Fruit fly (Drosophila melanogaster) whole organism, embryonic: ENCODE measurements around the gene betaGlu.

Experiments
- Aef1 ChIP-seq: fragments of 200-800 bp; sonication (Bioruptor generic); IDR thresholded peaks from 3 replicates; pipeline ENCODE4 v1.3.6; 2022; ENCODE audit warnings: missing biosample characterization, missing genetic modification characterization
- CG11695 ChIP-seq: fragments of 200-800 bp; sonication (Bioruptor generic); IDR thresholded peaks from 3 replicates; pipeline ENCODE4 v1.3.6; 2022; ENCODE audit warnings: missing biosample characterization, missing genetic modification characterization
- CG12236 ChIP-seq: fragments of 200-800 bp; sonication (Bioruptor generic); optimal IDR thresholded peaks from 2 replicates; lab custom pipeline; 2016; ENCODE audit warnings: missing biosample characterization, missing genetic modification characterization
- CG12299 ChIP-seq: fragments of 200-800 bp; sonication (Bioruptor generic); optimal IDR thresholded peaks from 2 replicates; lab custom pipeline; 2018; ENCODE audit warnings: missing biosample characterization, mild to moderate bottlenecking, missing genetic modification characterization
- CG15011 ChIP-seq: fragments of 200-800 bp; sonication (Bioruptor generic); optimal IDR thresholded peaks from 3 replicates; lab custom pipeline; 2018; ENCODE audit warnings: missing biosample characterization, mild to moderate bottlenecking, missing genetic modification characterization
- CG1602 ChIP-seq: fragments of 200-800 bp; sonication (Bioruptor generic); optimal IDR thresholded peaks from 3 replicates; lab custom pipeline; 2016; ENCODE audit warnings: missing biosample characterization, missing genetic modification characterization
- CG17385 ChIP-seq: fragments of 200-800 bp; sonication (Bioruptor generic); optimal IDR thresholded peaks from 3 replicates; lab custom pipeline; 2018; ENCODE audit warnings: missing biosample characterization, mild to moderate bottlenecking, missing genetic modification characterization
- CG2199 ChIP-seq: fragments of 200-800 bp; sonication (Bioruptor generic); IDR thresholded peaks from 3 replicates; pipeline ENCODE4 v1.3.6; 2022; ENCODE audit warnings: missing biosample characterization, missing genetic modification characterization
- CG3281 ChIP-seq: fragments of 200-800 bp; sonication (Bioruptor generic); optimal IDR thresholded peaks from 3 replicates; lab custom pipeline; 2017; ENCODE audit warnings: missing biosample characterization, mild to moderate bottlenecking, missing genetic modification characterization
- CG33213 ChIP-seq: fragments of 200-800 bp; sonication (Bioruptor generic); optimal IDR thresholded peaks from 3 replicates; lab custom pipeline; 2016; ENCODE audit warnings: missing biosample characterization, missing genetic modification characterization
- CG4328 ChIP-seq: fragments of 200-800 bp; sonication (Bioruptor generic); optimal IDR thresholded peaks from 3 replicates; lab custom pipeline; 2017; ENCODE audit warnings: missing biosample characterization, missing genetic modification reagents, missing genetic modification characterization
- CG9437 ChIP-seq: fragments of 200-800 bp; sonication (Bioruptor generic); optimal IDR thresholded peaks from 2 replicates; lab custom pipeline; 2018; ENCODE audit warnings: missing biosample characterization, mild to moderate bottlenecking, missing genetic modification characterization
- D19B ChIP-seq: fragments of 200-800 bp; sonication (Bioruptor generic); optimal IDR thresholded peaks from 2 replicates; lab custom pipeline; 2017; ENCODE audit warnings: missing biosample characterization, mild to moderate bottlenecking, missing genetic modification characterization
- Dek ChIP-seq: fragments of 200-800 bp; sonication (Bioruptor generic); optimal IDR thresholded peaks from 3 replicates; lab custom pipeline; 2019; ENCODE audit warnings: missing biosample characterization, mild to moderate bottlenecking, missing genetic modification characterization, moderate library complexity
- Dfd ChIP-seq, 2 experiments: fragments of >200 bp; optimal IDR thresholded peaks; 2 replicates each; lab custom pipeline; 2017; ENCODE audit warnings: missing biosample characterization in 2 of 2, missing genetic modification characterization in 2 of 2
- Dip3 ChIP-seq: fragments of 200-800 bp; sonication (Bioruptor generic); optimal IDR thresholded peaks from 3 replicates; lab custom pipeline; 2016; ENCODE audit warnings: missing biosample characterization, missing genetic modification characterization
- Hmr ChIP-seq: fragments of 200-800 bp; sonication (Bioruptor generic); optimal IDR thresholded peaks from 3 replicates; lab custom pipeline; 2017; ENCODE audit warnings: mild to moderate bottlenecking, missing biosample characterization, missing genetic modification reagents, missing genetic modification characterization
- Hmx ChIP-seq: fragments of 200-800 bp; sonication (Bioruptor generic); optimal IDR thresholded peaks from 2 replicates; lab custom pipeline; 2016; ENCODE audit warnings: missing biosample characterization, missing genetic modification characterization
- Hr78 ChIP-seq, 2 experiments: fragments of 200-800 bp in 1 of 2; fragments of >200 bp in 1 of 2; sonication (Bioruptor generic) in 1 of 2; optimal IDR thresholded peaks; 2 replicates each; lab custom pipeline; 2017 to 2019; ENCODE audit warnings: missing biosample characterization in 2 of 2, missing genetic modification characterization in 2 of 2, mild to moderate bottlenecking in 1 of 2, moderate library complexity in 1 of 2
- Jarid2 ChIP-seq: fragments of 200-800 bp; sonication (Bioruptor generic); optimal IDR thresholded peaks from 3 replicates; lab custom pipeline; 2017; ENCODE audit warnings: mild to moderate bottlenecking, missing biosample characterization, missing genetic modification reagents, missing genetic modification characterization
- Mad ChIP-seq: fragments of 200-800 bp; sonication (Bioruptor generic); optimal IDR thresholded peaks from 2 replicates; lab custom pipeline; 2016; ENCODE audit warnings: missing biosample characterization, missing genetic modification characterization
- Med ChIP-seq: fragments of 200-800 bp; sonication (Bioruptor generic); peaks from one replicate; lab custom pipeline; 2016; ENCODE audit warnings: missing biosample characterization, missing genetic modification characterization, mild to moderate bottlenecking, inconsistent platforms, moderate library complexity
- Oli ChIP-seq: fragments of 200-800 bp; sonication (Bioruptor generic); optimal IDR thresholded peaks from 2 replicates; lab custom pipeline; 2018; ENCODE audit warnings: missing biosample characterization, mild to moderate bottlenecking, missing genetic modification characterization, moderate library complexity
- Side ChIP-seq: fragments of 200-800 bp; sonication (Bioruptor generic); optimal IDR thresholded peaks from 2 replicates; lab custom pipeline; 2016; ENCODE audit warnings: missing biosample characterization, missing genetic modification characterization
- Sox100B ChIP-seq: fragments of 200-800 bp; sonication (Bioruptor generic); optimal IDR thresholded peaks from 3 replicates; lab custom pipeline; 2018; ENCODE audit warnings: missing biosample characterization, mild to moderate bottlenecking, missing genetic modification characterization
- Ssrp ChIP-seq: fragments of 200-800 bp; sonication (Bioruptor generic); optimal IDR thresholded peaks from 2 replicates; lab custom pipeline; 2018; ENCODE audit warnings: missing biosample characterization, mild to moderate bottlenecking, missing genetic modification characterization, moderate library complexity
- ap ChIP-seq: fragments of 200-800 bp; sonication (Bioruptor generic); IDR thresholded peaks from 2 replicates; pipeline ENCODE4 v1.3.6; 2022; ENCODE audit warnings: missing biosample characterization, missing genetic modification characterization
- ems ChIP-seq: fragments of 200-800 bp; sonication (Bioruptor generic); optimal IDR thresholded peaks from 3 replicates; lab custom pipeline; 2016; ENCODE audit warnings: missing biosample characterization, missing genetic modification characterization
- exex ChIP-seq: fragments of 200-800 bp; sonication (Bioruptor generic); optimal IDR thresholded peaks from 4 replicates; lab custom pipeline; 2018; ENCODE audit warnings: missing biosample characterization, mild to moderate bottlenecking, missing genetic modification characterization, moderate library complexity
- gem ChIP-seq: fragments of 200-800 bp; sonication (Bioruptor generic); optimal IDR thresholded peaks from 2 replicates; lab custom pipeline; 2019; ENCODE audit warnings: missing biosample characterization, mild to moderate bottlenecking, missing genetic modification characterization, moderate library complexity
- grau ChIP-seq: fragments of 200-800 bp; optimal IDR thresholded peaks from 3 replicates; lab custom pipeline; 2019; ENCODE audit warnings: missing biosample characterization, mild to moderate bottlenecking, missing genetic modification characterization, moderate library complexity
- insv ChIP-seq, 2 experiments: fragments of 200-800 bp; sonication (Bioruptor generic); optimal IDR thresholded peaks; 3 replicates each; lab custom pipeline; 2016 to 2018; ENCODE audit warnings: missing biosample characterization in 2 of 2, missing genetic modification characterization in 2 of 2
- inv ChIP-seq: fragments of 200-800 bp; sonication (Bioruptor generic); IDR thresholded peaks from 2 replicates; pipeline ENCODE4 v1.3.6; 2022; ENCODE audit warnings: missing biosample characterization, missing genetic modification characterization; ENCODE audit not compliant: partially characterized antibody
- jing ChIP-seq: fragments of 200-800 bp; sonication (Bioruptor generic); optimal IDR thresholded peaks from 2 replicates; lab custom pipeline; 2018; ENCODE audit warnings: missing biosample characterization, mild to moderate bottlenecking, missing genetic modification characterization
- knrl ChIP-seq: fragments of 200-800 bp; sonication (Bioruptor generic); IDR thresholded peaks from 3 replicates; pipeline ENCODE4 v1.3.6; 2022; ENCODE audit warnings: missing biosample characterization, missing genetic modification characterization; ENCODE audit not compliant: partially characterized antibody
- nmo ChIP-seq: fragments of 200-800 bp; sonication (Bioruptor generic); optimal IDR thresholded peaks from 2 replicates; lab custom pipeline; 2018; ENCODE audit warnings: missing biosample characterization, mild to moderate bottlenecking, missing genetic modification characterization, moderate library complexity
- nom ChIP-seq: fragments of 200-800 bp; sonication (Bioruptor generic); optimal IDR thresholded peaks from 2 replicates; lab custom pipeline; 2017; ENCODE audit warnings: missing biosample characterization, missing genetic modification characterization, mild to moderate bottlenecking, moderate library complexity, missing genetic modification reagents
- otp ChIP-seq: fragments of 200-800 bp; sonication (Bioruptor generic); IDR thresholded peaks from 3 replicates; pipeline ENCODE4, ENCODE4 v1.3.6; 2022; ENCODE audit warnings: missing biosample characterization, missing genetic modification characterization
- pnt ChIP-seq: fragments of 200-800 bp; sonication (Bioruptor generic); optimal IDR thresholded peaks from 3 replicates; lab custom pipeline; 2016; ENCODE audit warnings: missing biosample characterization, missing genetic modification characterization
- ranshi ChIP-seq: fragments of 200-800 bp; sonication (Bioruptor generic); IDR thresholded peaks from 2 replicates; pipeline ENCODE4 v1.3.6; 2022; ENCODE audit warnings: missing biosample characterization, missing genetic modification characterization
- rib ChIP-seq: fragments of 200-800 bp; sonication (Bioruptor generic); IDR thresholded peaks from 2 replicates; pipeline ENCODE4 v1.3.6; 2022; ENCODE audit warnings: missing biosample characterization, missing genetic modification characterization
- scrt ChIP-seq: fragments of 200-800 bp; sonication (Bioruptor generic); optimal IDR thresholded peaks from 2 replicates; lab custom pipeline; 2018; ENCODE audit warnings: missing biosample characterization, mild to moderate bottlenecking, missing genetic modification characterization, moderate library complexity
- sd ChIP-seq: fragments of 200-800 bp; sonication (Bioruptor generic); optimal IDR thresholded peaks from 3 replicates; lab custom pipeline; 2018; ENCODE audit warnings: missing biosample characterization, mild to moderate bottlenecking, missing genetic modification characterization, moderate library complexity
- slou ChIP-seq: fragments of 200-800 bp; sonication (Bioruptor generic); optimal IDR thresholded peaks from 3 replicates; lab custom pipeline; 2016; ENCODE audit warnings: missing biosample characterization, missing genetic modification characterization
- stwl ChIP-seq: fragments of 200-800 bp; sonication (Bioruptor generic); optimal IDR thresholded peaks from 3 replicates; lab custom pipeline; 2018; ENCODE audit warnings: missing biosample characterization, mild to moderate bottlenecking, missing genetic modification characterization, moderate library complexity
- tin ChIP-seq: fragments of 200-800 bp; sonication (Bioruptor generic); optimal IDR thresholded peaks from 3 replicates; lab custom pipeline; 2016; ENCODE audit warnings: missing biosample characterization, missing genetic modification characterization
- twi ChIP-seq: fragments of 200-800 bp; optimal IDR thresholded peaks from 2 replicates; lab custom pipeline; 2019; ENCODE audit warnings: missing biosample characterization, mild to moderate bottlenecking, missing genetic modification characterization, moderate library complexity
- wdn ChIP-seq: fragments of 200-800 bp; sonication (Bioruptor generic); IDR thresholded peaks from 2 replicates; pipeline ENCODE4 v1.3.6; 2022; ENCODE audit warnings: missing biosample characterization, missing genetic modification characterization
- zf30C ChIP-seq: fragments of 200-800 bp; sonication (Bioruptor generic); optimal IDR thresholded peaks from 3 replicates; lab custom pipeline; 2018; ENCODE audit warnings: missing biosample characterization, mild to moderate bottlenecking, missing genetic modification characterization

betaGlu gene

dm6 chr3R:31812117-31812975, 40.7 kb upstream of the betaGlu start, which contains the start of the genes FeCH and RhoGAP100F (continued):
- TF ChIP-seq ranshi (GFP tag; lab: Robert Waterston, UW) (no peak), CG15011 (GFP tag; lab: Kevin White, UChicago) (no peak), Mad (GFP tag; lab: Kevin White, UChicago) (no peak), sd (tag; lab: Kevin White, UChicago) (no peak), CG2199 (no peak), inv (GFP tag; lab: Robert Waterston, UW) (no peak), CG1602 (GFP tag; lab: Kevin White, UChicago) (no peak), CG12299 (tag; lab: Kevin White, UChicago) (no peak), CG9437 (GFP tag; lab: Kevin White, UChicago) (peak; percentile 20), ap (no peak), nmo (no peak), stwl (tag; lab: Kevin White, UChicago) (peak; percentile 61), zf30C (no peak), Hmr (GFP tag; lab: Kevin White, UChicago) (no peak), grau (tag; lab: Kevin White, UChicago) (no peak), CG3281 (GFP tag; lab: Kevin White, UChicago) (no peak), slou (GFP tag; lab: Kevin White, UChicago) (no peak), nom (GFP tag; lab: Kevin White, UChicago) (no peak), CG33213 (GFP tag; lab: Kevin White, UChicago) (no peak), jing (GFP tag; lab: Kevin White, UChicago) (no peak), twi (tag; lab: Kevin White, UChicago) (no peak), CG12236 (no peak), scrt (GFP tag; lab: Kevin White, UChicago) (no peak), Dek (tag; lab: Kevin White, UChicago) (no peak), Med (GFP tag; lab: Kevin White, UChicago) (peak; percentile 13), exex (no peak), otp (no peak), Hr78 (GFP tag; optimal IDR thresholded peaks at IDR 0.05; lab: Kevin White, UChicago) (no peak), pnt (no peak), Dip3 (GFP tag; lab: Kevin White, UChicago) (no peak), Sox100B (GFP tag; lab: Kevin White, UChicago) (no peak), ems (no peak), Dfd (GFP tag; optimal IDR thresholded peaks at IDR 0.05; lab: Kevin White, UChicago) (no peak), Hmx (no peak), CG4328 (no peak), tin (GFP tag; lab: Kevin White, UChicago) (no peak), CG17385 (GFP tag; lab: Kevin White, UChicago) (no peak), rib (GFP tag; lab: Robert Waterston, UW) (no peak), Aef1 (GFP tag; lab: Robert Waterston, UW) (no peak), D19B (no peak), gem (tag; lab: Kevin White, UChicago) (no peak), Jarid2 (no peak), insv (GFP tag; optimal IDR thresholded peaks at IDR 0.05; lab: Kevin White, UChicago) (no peak), CG11695 (GFP tag; lab: Robert Waterston, UW) (no peak), knrl (GFP tag; lab: Robert Waterston, UW) (peak; percentile 40; the same call in 1 of the 3 replicates), Side (GFP tag; lab: Kevin White, UChicago) (no peak), wdn (GFP tag; lab: Robert Waterston, UW) (no peak), Ssrp (tag; lab: Kevin White, UChicago) (no peak), Oli (tag; lab: Kevin White, UChicago) (no peak)
